ENCODE assay signal across 1 fruit fly cellular context in the genomic region with DNA sequence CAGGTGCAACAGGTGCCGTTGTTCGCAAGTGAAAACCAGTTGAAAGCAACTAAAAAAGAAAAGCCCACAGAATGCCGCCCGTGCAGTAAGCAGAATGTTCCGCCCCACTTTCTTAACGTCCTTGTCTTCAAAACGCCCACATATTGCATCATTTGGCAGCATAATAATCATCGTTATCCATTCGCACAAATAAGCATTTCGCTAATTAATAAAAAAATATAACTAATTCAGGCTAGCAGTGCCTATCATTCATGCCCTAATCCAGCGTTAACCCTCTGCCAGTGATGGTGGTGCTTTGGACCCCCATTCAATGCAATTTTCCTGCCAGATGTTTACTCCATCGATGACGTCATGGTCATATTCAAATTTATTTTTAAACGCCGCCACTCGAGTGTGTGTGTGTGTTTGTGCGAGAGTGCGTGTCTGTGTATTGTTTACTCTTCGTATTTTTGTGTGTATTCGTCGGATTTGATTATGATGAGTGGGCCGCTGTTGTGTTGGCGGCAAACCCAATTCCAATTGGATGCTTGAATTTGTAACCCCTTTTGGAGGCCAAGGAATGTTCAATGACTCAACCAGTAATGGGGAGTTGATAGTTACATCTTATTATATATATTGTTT.
TF ChIP-seq lines count a peak whose summit lies in the region.

No protein-coding gene starts in this region.

TF ChIP-seq in whole organism, embryonic, 481 proteins besides CTCF, POLR2A, EP300 and RAD21 (continued from another document):
- no peak for TF ChIP-seq gcm2 (GFP tag; optimal IDR thresholded peaks at IDR 0.05; lab: Kevin White, UChicago)
- no peak for TF ChIP-seq PHDP (tag; optimal IDR thresholded peaks at IDR 0.05; lab: Kevin White, UChicago)
- no peak for TF ChIP-seq sisA (GFP tag; IDR thresholded peaks at IDR 0.05; lab: Robert Waterston, UW)
- peak; percentile 69 for TF ChIP-seq Deaf1 (tag; optimal IDR thresholded peaks at IDR 0.05; lab: Kevin White, UChicago)
- no peak for TF ChIP-seq fru (optimal IDR thresholded peaks at IDR 0.05; lab: Kevin White, UChicago)
- TF ChIP-seq CG13775 (GFP tag; optimal IDR thresholded peaks at IDR 0.05; lab: Kevin White, UChicago), result no peak
- TF ChIP-seq CG12769 (tag; optimal IDR thresholded peaks at IDR 0.05; lab: Kevin White, UChicago), result peak; percentile 40
- no peak for TF ChIP-seq jing (GFP tag; optimal IDR thresholded peaks at IDR 0.05; lab: Kevin White, UChicago)
- no peak for TF ChIP-seq en (GFP tag; optimal IDR thresholded peaks at IDR 0.05; lab: Kevin White, UChicago)
- no peak for TF ChIP-seq Hey (tag; optimal IDR thresholded peaks at IDR 0.05; lab: Kevin White, UChicago)
- peak; percentile 59 for TF ChIP-seq sens (GFP tag; lab: Kevin White, UChicago)
- TF ChIP-seq CG13296 (GFP tag; optimal IDR thresholded peaks at IDR 0.05; lab: Kevin White, UChicago), result no peak
- TF ChIP-seq CG10543 (GFP tag; optimal IDR thresholded peaks at IDR 0.05; lab: Kevin White, UChicago), result peak; percentile 71
- TF ChIP-seq abd-A (tag; optimal IDR thresholded peaks at IDR 0.05; lab: Kevin White, UChicago), result no peak
- no peak for TF ChIP-seq CG9727 (GFP tag; optimal IDR thresholded peaks at IDR 0.05; lab: Kevin White, UChicago)
- TF ChIP-seq CG12744 (GFP tag; optimal IDR thresholded peaks at IDR 0.05; lab: Kevin White, UChicago), result no peak
- TF ChIP-seq Six4 (GFP tag; optimal IDR thresholded peaks at IDR 0.05; lab: Kevin White, UChicago), result no peak
- peak; percentile 89 for TF ChIP-seq BtbVII (GFP tag; optimal IDR thresholded peaks at IDR 0.05; lab: Kevin White, UChicago)
- TF ChIP-seq Hsf (GFP tag; optimal IDR thresholded peaks at IDR 0.05; lab: Kevin White, UChicago), result no peak
- TF ChIP-seq Nf-YA (GFP tag; IDR thresholded peaks at IDR 0.05; lab: Robert Waterston, UW), result no peak
- TF ChIP-seq CG15696 (tag; optimal IDR thresholded peaks at IDR 0.05; lab: Kevin White, UChicago), result no peak
- TF ChIP-seq HmgZ (tag; optimal IDR thresholded peaks at IDR 0.05; lab: Kevin White, UChicago), result no peak
- no peak for TF ChIP-seq CG10147 (GFP tag; optimal IDR thresholded peaks at IDR 0.05; lab: Kevin White, UChicago)
- TF ChIP-seq CG8765 (GFP tag; IDR thresholded peaks at IDR 0.05; lab: Robert Waterston, UW), result no peak
- TF ChIP-seq tup (GFP tag; optimal IDR thresholded peaks at IDR 0.05; lab: Kevin White, UChicago), result no peak
- TF ChIP-seq cato (GFP tag; optimal IDR thresholded peaks at IDR 0.05; lab: Kevin White, UChicago; ENCODE audit: borderline replicate concordance), result no peak
- TF ChIP-seq tap (tag; optimal IDR thresholded peaks at IDR 0.05; lab: Kevin White, UChicago), result peak; percentile 8
- TF ChIP-seq esg (GFP tag; conservative IDR thresholded peaks at IDR 0.05; lab: Robert Waterston, UW), result no peak
- no peak for TF ChIP-seq CG6654 (GFP tag; optimal IDR thresholded peaks at IDR 0.05; lab: Kevin White, UChicago)
- peak; percentile 83 for TF ChIP-seq sd (tag; optimal IDR thresholded peaks at IDR 0.05; lab: Kevin White, UChicago)
- TF ChIP-seq nerfin-1 (tag; optimal IDR thresholded peaks at IDR 0.05; lab: Kevin White, UChicago), result no peak
- no peak for TF ChIP-seq ranshi (GFP tag; IDR thresholded peaks at IDR 0.05; lab: Robert Waterston, UW)
- peak in 1 of 2 experiments; percentile 83 for TF ChIP-seq insv (GFP tag; optimal IDR thresholded peaks at IDR 0.05; lab: Kevin White, UChicago)
- TF ChIP-seq HHEX (GFP tag; optimal IDR thresholded peaks at IDR 0.05; lab: Kevin White, UChicago), result no peak
- TF ChIP-seq CG7372 (GFP tag; IDR thresholded peaks at IDR 0.05; lab: Robert Waterston, UW), result no peak
- 0 out of 3 replicates have a peak, but pooled peaks have one; percentile 2 for TF ChIP-seq row (GFP tag; IDR thresholded peaks at IDR 0.05; lab: Robert Waterston, UW)
- peak; percentile 41 for TF ChIP-seq fd64A (GFP tag; optimal IDR thresholded peaks at IDR 0.05; lab: Kevin White, UChicago)
- peak; percentile 85; the same call in 2 of the 4 replicates for TF ChIP-seq chinmo (GFP tag; IDR thresholded peaks at IDR 0.05; lab: Robert Waterston, UW; ENCODE audit: partially characterized antibody)
- no peak for TF ChIP-seq CG10959 (GFP tag; IDR thresholded peaks at IDR 0.05; lab: Robert Waterston, UW)
- TF ChIP-seq CG5180 (GFP tag; optimal IDR thresholded peaks at IDR 0.05; lab: Kevin White, UChicago), result peak; percentile 18
- no peak for TF ChIP-seq Mes4 (GFP tag; optimal IDR thresholded peaks at IDR 0.05; lab: Kevin White, UChicago)
- TF ChIP-seq HmgD (GFP tag; optimal IDR thresholded peaks at IDR 0.05; lab: Kevin White, UChicago), result no peak
- no peak for TF ChIP-seq vfl (GFP tag; optimal IDR thresholded peaks at IDR 0.05; lab: Kevin White, UChicago)
- TF ChIP-seq onecut (GFP tag; IDR thresholded peaks at IDR 0.05; lab: Robert Waterston, UW), result no peak
- no peak for TF ChIP-seq CG7745 (tag; optimal IDR thresholded peaks at IDR 0.05; lab: Kevin White, UChicago)
- TF ChIP-seq fd3F (GFP tag; optimal IDR thresholded peaks at IDR 0.05; lab: Kevin White, UChicago), result no peak
- no peak for TF ChIP-seq CG11696 (GFP tag; IDR thresholded peaks at IDR 0.05; lab: Robert Waterston, UW)
- peak; percentile 2 for TF ChIP-seq CG12071 (GFP tag; optimal IDR thresholded peaks at IDR 0.05; lab: Kevin White, UChicago)
- no peak for TF ChIP-seq br (optimal IDR thresholded peaks at IDR 0.05; lab: Kevin White, UChicago)
- peak; percentile 37; the same call in 1 of the 2 replicates for TF ChIP-seq E2f2 (GFP tag; IDR thresholded peaks at IDR 0.05; lab: Robert Waterston, UW)
- no peak for TF ChIP-seq sim (GFP tag; IDR thresholded peaks at IDR 0.05; lab: Robert Waterston, UW)
- TF ChIP-seq Antp (GFP tag; optimal IDR thresholded peaks at IDR 0.05; lab: Kevin White, UChicago), result no peak
- TF ChIP-seq Oli (tag; optimal IDR thresholded peaks at IDR 0.05; lab: Kevin White, UChicago), result no peak
- no peak for TF ChIP-seq CG1233 (GFP tag; optimal IDR thresholded peaks at IDR 0.05; lab: Kevin White, UChicago)
- TF ChIP-seq btn (GFP tag; optimal IDR thresholded peaks at IDR 0.05; lab: Kevin White, UChicago), result no peak
- no peak for TF ChIP-seq CG10431 (GFP tag; optimal IDR thresholded peaks at IDR 0.05; lab: Kevin White, UChicago)
- TF ChIP-seq CG33213 (GFP tag; optimal IDR thresholded peaks at IDR 0.05; lab: Kevin White, UChicago), result no peak
- TF ChIP-seq twi (tag; optimal IDR thresholded peaks at IDR 0.05; lab: Kevin White, UChicago), result peak; percentile 72
- peak; percentile 27 for TF ChIP-seq B-H2 (GFP tag; optimal IDR thresholded peaks at IDR 0.05; lab: Kevin White, UChicago)
- no peak for TF ChIP-seq Opbp (GFP tag; IDR thresholded peaks at IDR 0.05; lab: Robert Waterston, UW; ENCODE audit: partially characterized antibody)
- TF ChIP-seq CG3065 (GFP tag; optimal IDR thresholded peaks at IDR 0.05; lab: Kevin White, UChicago), result no peak
- no peak for TF ChIP-seq CG6765 (GFP tag; optimal IDR thresholded peaks at IDR 0.05; lab: Kevin White, UChicago)
- no peak for TF ChIP-seq fd96Cb (tag; optimal IDR thresholded peaks at IDR 0.05; lab: Kevin White, UChicago)
- TF ChIP-seq fd102C (GFP tag; optimal IDR thresholded peaks at IDR 0.05; lab: Kevin White, UChicago), result no peak
- no peak for TF ChIP-seq zfh2 (GFP tag; optimal IDR thresholded peaks at IDR 0.05; lab: Kevin White, UChicago)
- no peak for TF ChIP-seq CG31388 (GFP tag; optimal IDR thresholded peaks at IDR 0.05; lab: Kevin White, UChicago)
- TF ChIP-seq CG31365 (tag; optimal IDR thresholded peaks at IDR 0.05; lab: Kevin White, UChicago), result no peak
- TF ChIP-seq hbn (GFP tag; IDR thresholded peaks at IDR 0.05; lab: Robert Waterston, UW; ENCODE audit: partially characterized antibody), result no peak
- no peak for TF ChIP-seq CG9437 (GFP tag; optimal IDR thresholded peaks at IDR 0.05; lab: Kevin White, UChicago)
- no peak for TF ChIP-seq bsh (GFP tag; optimal IDR thresholded peaks at IDR 0.05; lab: Kevin White, UChicago)
- TF ChIP-seq Max (GFP tag; optimal IDR thresholded peaks at IDR 0.05; lab: Kevin White, UChicago), result peak; percentile 2
- no peak for TF ChIP-seq trem (tag; optimal IDR thresholded peaks at IDR 0.05; lab: Kevin White, UChicago)
- no peak for TF ChIP-seq CG6791 (GFP tag; IDR thresholded peaks at IDR 0.05; lab: Robert Waterston, UW; ENCODE audit: partially characterized antibody)
- no peak for TF ChIP-seq pita (GFP tag; optimal IDR thresholded peaks at IDR 0.05; lab: Kevin White, UChicago)
- no peak for TF ChIP-seq Oaz (GFP tag; IDR thresholded peaks at IDR 0.05; lab: Robert Waterston, UW)
- TF ChIP-seq CG9797 (GFP tag; optimal IDR thresholded peaks at IDR 0.05; lab: Kevin White, UChicago), result no peak
- peak; percentile 22 for TF ChIP-seq CG1603 (tag; optimal IDR thresholded peaks at IDR 0.05; lab: Kevin White, UChicago)
- TF ChIP-seq scrt (GFP tag; optimal IDR thresholded peaks at IDR 0.05; lab: Kevin White, UChicago), result peak; percentile 29
- TF ChIP-seq pum (GFP tag; optimal IDR thresholded peaks at IDR 0.05; lab: Kevin White, UChicago), result no peak
- TF ChIP-seq H2.0 (GFP tag; IDR thresholded peaks at IDR 0.05; lab: Robert Waterston, UW), result no peak
- TF ChIP-seq CG17186 (GFP tag; optimal IDR thresholded peaks at IDR 0.05; lab: Kevin White, UChicago), result no peak
- TF ChIP-seq sr (GFP tag; IDR thresholded peaks at IDR 0.05; lab: Robert Waterston, UW), result peak; percentile 89
- no peak for TF ChIP-seq CG16813 (GFP tag; IDR thresholded peaks at IDR 0.05; lab: Robert Waterston, UW; ENCODE audit: partially characterized antibody)
- peak; percentile 73 for TF ChIP-seq Nf-YC (tag; optimal IDR thresholded peaks at IDR 0.05; lab: Kevin White, UChicago)
- no peak for TF ChIP-seq CG1832 (GFP tag; optimal IDR thresholded peaks at IDR 0.05; lab: Kevin White, UChicago)
- TF ChIP-seq ci (GFP tag; IDR thresholded peaks at IDR 0.05; lab: Robert Waterston, UW), result 0 out of 3 replicates have a peak, but pooled peaks have one; percentile 50
- TF ChIP-seq exex (tag; optimal IDR thresholded peaks at IDR 0.05; lab: Kevin White, UChicago), result no peak
- TF ChIP-seq Scr (GFP tag; IDR thresholded peaks at IDR 0.05; lab: Robert Waterston, UW; ENCODE audit: partially characterized antibody), result no peak
- no peak for TF ChIP-seq usp (GFP tag; optimal IDR thresholded peaks at IDR 0.05; lab: Kevin White, UChicago)
- TF ChIP-seq NfI (GFP tag; optimal IDR thresholded peaks at IDR 0.05; lab: Kevin White, UChicago), result peak; percentile 25
- TF ChIP-seq kay (GFP tag; optimal IDR thresholded peaks at IDR 0.05; lab: Kevin White, UChicago), result peak; percentile 20
- no peak for TF ChIP-seq Hr51 (GFP tag; optimal IDR thresholded peaks at IDR 0.05; lab: Kevin White, UChicago)
- no peak for TF ChIP-seq pros (GFP tag; optimal IDR thresholded peaks at IDR 0.05; lab: Kevin White, UChicago)
- TF ChIP-seq CG8290 (GFP tag; optimal IDR thresholded peaks at IDR 0.05; lab: Kevin White, UChicago), result no peak
- peak in 1 of 2 experiments; percentile 51 for TF ChIP-seq CG8290 (tag; optimal IDR thresholded peaks at IDR 0.05; lab: Kevin White, UChicago)
- no peak for TF ChIP-seq nom (GFP tag; optimal IDR thresholded peaks at IDR 0.05; lab: Kevin White, UChicago)
- no peak for TF ChIP-seq gsb (GFP tag; IDR thresholded peaks at IDR 0.05; lab: Robert Waterston, UW)
- no peak for TF ChIP-seq pan (optimal IDR thresholded peaks at IDR 0.05; lab: Kevin White, UChicago)
- peak in 1 of 2 experiments; percentile 35 for TF ChIP-seq pan (GFP tag; optimal IDR thresholded peaks at IDR 0.05 in 1 of 2, IDR thresholded peaks at IDR 0.05 in 1 of 2)
- TF ChIP-seq Sry-δ (GFP tag; optimal IDR thresholded peaks at IDR 0.05; lab: Kevin White, UChicago), result no peak
- no peak for TF ChIP-seq Jarid2 (GFP tag; optimal IDR thresholded peaks at IDR 0.05; lab: Kevin White, UChicago)
- TF ChIP-seq zfh1 (GFP tag; IDR thresholded peaks at IDR 0.05; lab: Robert Waterston, UW), result no peak
- no peak for TF ChIP-seq her (GFP tag; optimal IDR thresholded peaks at IDR 0.05; lab: Kevin White, UChicago)
- no peak for TF ChIP-seq CG8281 (tag; optimal IDR thresholded peaks at IDR 0.05; lab: Kevin White, UChicago)
- TF ChIP-seq D (optimal IDR thresholded peaks at IDR 0.05; lab: Kevin White, UChicago), result no peak
- TF ChIP-seq D (GFP tag; optimal IDR thresholded peaks at IDR 0.05; lab: Kevin White, UChicago), result no peak
- TF ChIP-seq CG34422 (GFP tag; IDR thresholded peaks at IDR 0.05; lab: Robert Waterston, UW), result peak; percentile 28; the same call in 1 of the 3 replicates
- peak; percentile 28 for TF ChIP-seq oc (tag; optimal IDR thresholded peaks at IDR 0.05; lab: Kevin White, UChicago)
- no peak for TF ChIP-seq MESR4 (GFP tag; optimal IDR thresholded peaks at IDR 0.05; lab: Kevin White, UChicago)
- TF ChIP-seq Ets65A (GFP tag; lab: Kevin White, UChicago), result no peak
- no peak for TF ChIP-seq CG14667 (GFP tag; IDR thresholded peaks at IDR 0.05; lab: Robert Waterston, UW)
- no peak for TF ChIP-seq yki (optimal IDR thresholded peaks at IDR 0.05; lab: Kevin White, UChicago)
- peak; percentile 42 for TF ChIP-seq kah (GFP tag; optimal IDR thresholded peaks at IDR 0.05; lab: Kevin White, UChicago)
